Fruit fly (Drosophila melanogaster): ENCODE data around the gene Smyd3.

The Smyd3 gene

DNA sequence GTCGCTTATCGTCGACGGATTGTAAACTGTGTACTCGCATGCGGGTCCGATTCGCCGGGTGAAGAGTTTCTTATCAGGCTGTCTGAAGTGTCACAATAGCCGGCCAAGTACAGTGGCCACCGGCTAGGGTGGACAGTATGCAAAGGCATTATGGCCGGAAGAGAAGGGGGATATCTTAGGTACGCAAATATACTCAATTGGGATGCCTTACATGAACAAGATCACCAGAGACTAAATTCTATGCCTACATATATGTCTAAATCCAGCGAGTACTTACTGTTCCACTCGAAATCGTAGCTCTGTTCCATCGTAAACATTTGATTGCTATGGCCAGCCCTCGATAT, 15.0 kb downstream of the Smyd3 start (continued):
- TF ChIP-seq Trl (optimal IDR thresholded peaks at IDR 0.05) = no peak
- TF ChIP-seq Trl (GFP tag; optimal IDR thresholded peaks at IDR 0.05) = peak; percentile 91
- TF ChIP-seq pnt (GFP tag; optimal IDR thresholded peaks at IDR 0.05) = peak; percentile 86
- TF ChIP-seq Rfx (GFP tag; IDR thresholded peaks at IDR 0.05) = peak; percentile 98
- no peak for TF ChIP-seq Stat92E (GFP tag; optimal IDR thresholded peaks at IDR 0.05)
- TF ChIP-seq grn (GFP tag; optimal IDR thresholded peaks at IDR 0.05) = peak; percentile 84
- peak; percentile 75 for TF ChIP-seq mirr (GFP tag; optimal IDR thresholded peaks at IDR 0.05)
- peak; percentile 85 for TF ChIP-seq D19B (GFP tag; optimal IDR thresholded peaks at IDR 0.05)
- peak; percentile 86 for TF ChIP-seq NK7.1 (GFP tag; optimal IDR thresholded peaks at IDR 0.05)
- peak; percentile 76 for TF ChIP-seq CG18764 (GFP tag; optimal IDR thresholded peaks at IDR 0.05)
- TF ChIP-seq pfk (GFP tag; optimal IDR thresholded peaks at IDR 0.05) = no peak
- TF ChIP-seq CG14014 (GFP tag; IDR thresholded peaks at IDR 0.05) = peak; percentile 95
- TF ChIP-seq Rx (GFP tag; IDR thresholded peaks at IDR 0.05) = peak; percentile 93
- peak; percentile 93 for TF ChIP-seq esg (GFP tag; conservative IDR thresholded peaks at IDR 0.05)
- TF ChIP-seq CG7963 (GFP tag; IDR thresholded peaks at IDR 0.05; ENCODE audit: partially characterized antibody) = no peak
- TF ChIP-seq sna (GFP tag; IDR thresholded peaks at IDR 0.05; ENCODE audit: partially characterized antibody) = no peak
- TF ChIP-seq CkIIα-i1 (GFP tag; IDR thresholded peaks at IDR 0.05) = peak; percentile 85
- TF ChIP-seq CG11085 (GFP tag; IDR thresholded peaks at IDR 0.05) = peak; percentile 93
- TF ChIP-seq sqz (GFP tag; optimal IDR thresholded peaks at IDR 0.05) = peak; percentile 67
- peak; percentile 80 for TF ChIP-seq wor (GFP tag; IDR thresholded peaks at IDR 0.05)
- peak in 1 of 2 experiments; percentile 59 for TF ChIP-seq Hr78 (GFP tag; optimal IDR thresholded peaks at IDR 0.05)
- TF ChIP-seq cwo (GFP tag; optimal IDR thresholded peaks at IDR 0.05) = peak; percentile 94
- TF ChIP-seq Bgb (GFP tag; IDR thresholded peaks at IDR 0.05; ENCODE audit: partially characterized antibody) = no peak
- TF ChIP-seq CG12391 (tag; optimal IDR thresholded peaks at IDR 0.05) = peak; percentile 83
- peak in 1 of 2 experiments; percentile 39 for TF ChIP-seq crp (GFP tag; optimal IDR thresholded peaks at IDR 0.05)
- peak; percentile 83 for TF ChIP-seq exex (tag; optimal IDR thresholded peaks at IDR 0.05)
- no peak for TF ChIP-seq fru (optimal IDR thresholded peaks at IDR 0.05)
- TF ChIP-seq CG34422 (GFP tag; IDR thresholded peaks at IDR 0.05) = peak; percentile 98
- TF ChIP-seq CG2120 (GFP tag; optimal IDR thresholded peaks at IDR 0.05) = peak; percentile 97
- TF ChIP-seq CG1529 (GFP tag; optimal IDR thresholded peaks at IDR 0.05) = peak; percentile 58
- TF ChIP-seq nerfin-1 (tag; optimal IDR thresholded peaks at IDR 0.05) = peak; percentile 66
- TF ChIP-seq CG10462 (GFP tag; optimal IDR thresholded peaks at IDR 0.05) = peak; percentile 66
- peak; percentile 96 for TF ChIP-seq lmd (GFP tag; IDR thresholded peaks at IDR 0.05)
- TF ChIP-seq HLH54F (GFP tag; optimal IDR thresholded peaks at IDR 0.05) = peak; percentile 91
- TF ChIP-seq tna (GFP tag; IDR thresholded peaks at IDR 0.05; ENCODE audit: partially characterized antibody) = no peak
- peak; percentile 80 for TF ChIP-seq CG11398 (GFP tag; optimal IDR thresholded peaks at IDR 0.05)
- TF ChIP-seq CG34224 (GFP tag; IDR thresholded peaks at IDR 0.05; ENCODE audit: partially characterized antibody) = no peak
- peak; percentile 94 for TF ChIP-seq CG6689 (GFP tag; IDR thresholded peaks at IDR 0.05)
- peak; percentile 91 for TF ChIP-seq CG34376 (GFP tag; optimal IDR thresholded peaks at IDR 0.05)
- TF ChIP-seq Neu2 (GFP tag; optimal IDR thresholded peaks at IDR 0.05; ENCODE audit: borderline replicate concordance) = peak; percentile 29
- peak; percentile 96 for TF ChIP-seq ci (GFP tag; IDR thresholded peaks at IDR 0.05)
- TF ChIP-seq CG2129 (GFP tag; IDR thresholded peaks at IDR 0.05; ENCODE audit: partially characterized antibody) = no peak
- TF ChIP-seq wdn (GFP tag; IDR thresholded peaks at IDR 0.05) = peak; percentile 95
- peak; percentile 56 for TF ChIP-seq fd64A (GFP tag; optimal IDR thresholded peaks at IDR 0.05)
- peak; percentile 88 for TF ChIP-seq CG10654 (GFP tag; optimal IDR thresholded peaks at IDR 0.05)
- peak; percentile 93 for TF ChIP-seq Optix (GFP tag; IDR thresholded peaks at IDR 0.05)
- TF ChIP-seq MBD-R2 (GFP tag; IDR thresholded peaks at IDR 0.05) = peak; percentile 88
- TF ChIP-seq fd3F (GFP tag; optimal IDR thresholded peaks at IDR 0.05) = peak; percentile 85
- peak; percentile 92 for TF ChIP-seq gro (GFP tag; optimal IDR thresholded peaks at IDR 0.05)
- TF ChIP-seq Sry-β (GFP tag; optimal IDR thresholded peaks at IDR 0.05) = no peak
- TF ChIP-seq maf-S (GFP tag; optimal IDR thresholded peaks at IDR 0.05) = peak; percentile 88
